Worm (Caenorhabditis elegans): ENCODE measurements around the gene tag-244.

ce11 chrIV:1567577-1567976, 16.9 kb downstream of the tag-244 start:
- TF ChIP-seq sdz-38 (tag; optimal IDR thresholded peaks at IDR 0.05) (no peak), Y56A3A.18 (GFP tag; IDR thresholded peaks at IDR 0.05) (no peak), attf-3 (GFP tag; conservative IDR thresholded peaks at IDR 0.05) (no peak), ceh-79 (tag; optimal IDR thresholded peaks at IDR 0.05) (no peak), tbx-9 (tag; optimal IDR thresholded peaks at IDR 0.05; ENCODE audit: borderline replicate concordance) (no peak), pha-4 (tag; optimal IDR thresholded peaks at IDR 0.05) (no peak), die-1 (tag; optimal IDR thresholded peaks at IDR 0.05) (no peak), Y79H2A.3 (GFP tag; conservative IDR thresholded peaks at IDR 0.05) (no peak), him-1 (tag; optimal IDR thresholded peaks at IDR 0.05) (no peak), zim-3 (tag; optimal IDR thresholded peaks at IDR 0.05) (no peak), egl-18 (GFP tag; IDR thresholded peaks at IDR 0.05) (no peak), aptf-2 (GFP tag; conservative IDR thresholded peaks at IDR 0.05) (no peak), chd-7 (tag; optimal IDR thresholded peaks at IDR 0.05) (no peak), lin-35 (GFP tag; optimal IDR thresholded peaks at IDR 0.05) (no peak)
